Fruit fly (Drosophila melanogaster) whole organism, embryonic: ENCODE measurements around the gene Ten-m.

ENCODE experiments used
- Antp ChIP-seq: fragments of 200-800 bp; sonication (Bioruptor generic); optimal IDR thresholded peaks from 3 replicates; lab custom pipeline; 2016; ENCODE audit warnings: missing biosample characterization, missing genetic modification characterization
- CG10147 ChIP-seq: fragments of 200-800 bp; sonication (Bioruptor generic); optimal IDR thresholded peaks from 2 replicates; lab custom pipeline; 2019; ENCODE audit warnings: missing biosample characterization, mild to moderate bottlenecking, missing genetic modification characterization, moderate library complexity
- CG10366 ChIP-seq: fragments of 200-800 bp; sonication (Bioruptor generic); IDR thresholded peaks from 2 replicates; pipeline ENCODE4 v1.3.6; 2022; ENCODE audit warnings: missing biosample characterization, missing genetic modification characterization
- CG11247 ChIP-seq: fragments of 200-800 bp; sonication (Bioruptor generic); IDR thresholded peaks from 2 replicates; pipeline ENCODE4 v1.3.6; 2022; ENCODE audit warnings: missing biosample characterization, missing genetic modification characterization
- CG11696 ChIP-seq: fragments of 200-800 bp; sonication (Bioruptor generic); IDR thresholded peaks from 2 replicates; pipeline ENCODE4 v1.3.6; 2022; ENCODE audit warnings: missing biosample characterization, missing genetic modification characterization
- CG13775 ChIP-seq: fragments of 200-800 bp; sonication (Bioruptor generic); optimal IDR thresholded peaks from 3 replicates; lab custom pipeline; 2017; ENCODE audit warnings: missing biosample characterization, mild to moderate bottlenecking, missing genetic modification characterization
- CG13894 ChIP-seq: fragments of 200-800 bp; sonication (Bioruptor generic); optimal IDR thresholded peaks from 3 replicates; lab custom pipeline; 2018; ENCODE audit warnings: missing biosample characterization, mild to moderate bottlenecking, missing genetic modification characterization, moderate library complexity
- CG15011 ChIP-seq: fragments of 200-800 bp; sonication (Bioruptor generic); optimal IDR thresholded peaks from 3 replicates; lab custom pipeline; 2018; ENCODE audit warnings: missing biosample characterization, mild to moderate bottlenecking, missing genetic modification characterization
- CG17186 ChIP-seq: fragments of 200-800 bp; sonication (Bioruptor generic); optimal IDR thresholded peaks from 3 replicates; lab custom pipeline; 2017; ENCODE audit warnings: missing biosample characterization, missing genetic modification reagents, missing genetic modification characterization
- CG1792 ChIP-seq: fragments of 200-800 bp; sonication (Bioruptor generic); optimal IDR thresholded peaks from 2 replicates; lab custom pipeline; 2016; ENCODE audit warnings: missing biosample characterization, missing genetic modification characterization
- CG31441 ChIP-seq: fragments of 200-800 bp; sonication (Bioruptor generic); IDR thresholded peaks from 2 replicates; pipeline ENCODE4 v1.3.6; 2022; ENCODE audit warnings: missing biosample characterization, missing genetic modification characterization
- CG43689 ChIP-seq: fragments of 200-800 bp; sonication (Bioruptor generic); IDR thresholded peaks from 2 replicates; pipeline ENCODE4 v1.3.6; 2022; ENCODE audit warnings: missing biosample characterization, missing genetic modification characterization
- CG5180 ChIP-seq: fragments of 200-800 bp; sonication (Bioruptor generic); optimal IDR thresholded peaks from 3 replicates; lab custom pipeline; 2017; ENCODE audit warnings: missing biosample characterization, missing genetic modification characterization, mild to moderate bottlenecking, moderate library complexity, missing genetic modification reagents
- CG5953 ChIP-seq: fragments of 200-800 bp; sonication (Bioruptor generic); IDR thresholded peaks from 2 replicates; pipeline ENCODE4 v1.3.6; 2022; ENCODE audit warnings: missing biosample characterization, missing genetic modification characterization
- CG6175 ChIP-seq: fragments of 200-800 bp; sonication (Bioruptor generic); IDR thresholded peaks from 3 replicates; pipeline ENCODE4 v1.3.6; 2022; ENCODE audit warnings: missing biosample characterization, missing genetic modification characterization
- CG6272 ChIP-seq: fragments of 200-800 bp; sonication (Bioruptor generic); IDR thresholded peaks from 2 replicates; pipeline ENCODE4 v1.3.6; 2022; ENCODE audit warnings: missing biosample characterization, missing genetic modification characterization
- CG8359 ChIP-seq: fragments of 200-800 bp; sonication (Bioruptor generic); optimal IDR thresholded peaks from 2 replicates; lab custom pipeline; 2017; ENCODE audit warnings: missing biosample characterization, mild to moderate bottlenecking, missing genetic modification characterization, borderline replicate concordance
- CTCF ChIP-seq: fragments of 200-800 bp; sonication (Bioruptor generic); optimal IDR thresholded peaks from 2 replicates; lab custom pipeline; 2017; ENCODE audit warnings: missing biosample characterization, mild to moderate bottlenecking, missing genetic modification characterization, moderate library complexity
- D19A ChIP-seq: fragments of 200-800 bp; optimal IDR thresholded peaks from 3 replicates; lab custom pipeline; 2019; ENCODE audit warnings: missing biosample characterization, mild to moderate bottlenecking, missing genetic modification characterization, moderate library complexity
- Med ChIP-seq: fragments of 200-800 bp; sonication (Bioruptor generic); peaks from one replicate; lab custom pipeline; 2016; ENCODE audit warnings: missing biosample characterization, missing genetic modification characterization, mild to moderate bottlenecking, inconsistent platforms, moderate library complexity
- Mrtf ChIP-seq: fragments of 200-800 bp; sonication (Bioruptor generic); IDR thresholded peaks from 3 replicates; pipeline ENCODE4 v1.3.6; 2022; ENCODE audit warnings: missing biosample characterization, missing genetic modification characterization
- Pdp1 ChIP-seq, 2 experiments: fragments of 200-800 bp; sonication (Bioruptor generic); optimal IDR thresholded peaks; 3 replicates each; lab custom pipeline; 2016; ENCODE audit warnings: missing biosample characterization in 2 of 2, missing genetic modification characterization in 2 of 2, mild to moderate bottlenecking in 1 of 2, moderate library complexity in 1 of 2
- Scr ChIP-seq: fragments of 200-800 bp; sonication (Bioruptor generic); IDR thresholded peaks from 2 replicates; pipeline ENCODE4 v1.3.6; 2022; ENCODE audit warnings: missing biosample characterization, missing genetic modification characterization; ENCODE audit not compliant: partially characterized antibody
- Sin3A ChIP-seq: fragments of >200 bp; optimal IDR thresholded peaks from 2 replicates; lab custom pipeline; 2018
- aop ChIP-seq: fragments of 200-800 bp; sonication (Bioruptor generic); IDR thresholded peaks from 2 replicates; pipeline ENCODE4 v1.3.6; 2022; ENCODE audit warnings: missing biosample characterization, missing genetic modification characterization
- ase ChIP-seq: fragments of 200-800 bp; sonication (Bioruptor generic); IDR thresholded peaks from 3 replicates; pipeline ENCODE4 v1.3.6; 2022; ENCODE audit warnings: missing biosample characterization, missing genetic modification characterization
- chif ChIP-seq, 2 experiments: fragments of 200-800 bp; sonication (Bioruptor generic); optimal IDR thresholded peaks; 3 replicates each; lab custom pipeline; 2016; ENCODE audit warnings: missing biosample characterization in 2 of 2, missing genetic modification characterization in 2 of 2
- chn ChIP-seq: fragments of 200-800 bp; sonication (Bioruptor generic); optimal IDR thresholded peaks from 2 replicates; lab custom pipeline; 2016; ENCODE audit warnings: missing biosample characterization, missing genetic modification characterization
- ci ChIP-seq: fragments of 200-800 bp; sonication (Bioruptor generic); IDR thresholded peaks from 3 replicates; pipeline ENCODE4 v1.3.6; 2022; ENCODE audit warnings: missing biosample characterization, missing genetic modification characterization
- crc ChIP-seq: fragments of 200-800 bp; sonication (Bioruptor generic); optimal IDR thresholded peaks from 2 replicates; lab custom pipeline; 2016; ENCODE audit warnings: missing biosample characterization, missing genetic modification characterization
- dpn ChIP-seq, 2 experiments: fragments of 200-800 bp; sonication (Bioruptor generic); optimal IDR thresholded peaks; 3 replicates each; lab custom pipeline; 2016; ENCODE audit warnings: missing biosample characterization in 2 of 2, missing genetic modification characterization in 2 of 2
- ftz-f1 ChIP-seq: fragments of 200-800 bp; sonication (Bioruptor generic); optimal IDR thresholded peaks from 2 replicates; lab custom pipeline; 2016; ENCODE audit warnings: missing biosample characterization, missing genetic modification characterization
- hb ChIP-seq: fragments of 200-800 bp; sonication (Bioruptor generic); IDR thresholded peaks from 3 replicates; pipeline ENCODE4 v1.3.6; 2022; ENCODE audit warnings: missing biosample characterization, missing genetic modification characterization; ENCODE audit not compliant: partially characterized antibody
- kay ChIP-seq: fragments of 200-800 bp; sonication (Bioruptor generic); optimal IDR thresholded peaks from 2 replicates; lab custom pipeline; 2016; ENCODE audit warnings: missing biosample characterization, missing genetic modification characterization
- maf-S ChIP-seq: fragments of 200-800 bp; sonication (Bioruptor generic); optimal IDR thresholded peaks from 2 replicates; lab custom pipeline; 2016; ENCODE audit warnings: missing biosample characterization, missing genetic modification characterization
- nau ChIP-seq: fragments of 200-800 bp; sonication (Bioruptor generic); optimal IDR thresholded peaks from 3 replicates; lab custom pipeline; 2017; ENCODE audit warnings: missing biosample characterization, mild to moderate bottlenecking, missing genetic modification characterization, missing genetic modification reagents
- nom ChIP-seq: fragments of 200-800 bp; sonication (Bioruptor generic); optimal IDR thresholded peaks from 2 replicates; lab custom pipeline; 2017; ENCODE audit warnings: missing biosample characterization, missing genetic modification characterization, mild to moderate bottlenecking, moderate library complexity, missing genetic modification reagents
- oc ChIP-seq: fragments of 200-800 bp; sonication (Bioruptor generic); optimal IDR thresholded peaks from 2 replicates; lab custom pipeline; 2018; ENCODE audit warnings: missing biosample characterization, mild to moderate bottlenecking, missing genetic modification characterization, moderate library complexity
- onecut ChIP-seq: fragments of 200-800 bp; sonication (Bioruptor generic); IDR thresholded peaks from 2 replicates; pipeline ENCODE4 v1.3.6; 2022; ENCODE audit warnings: missing biosample characterization, missing genetic modification characterization
- pros ChIP-seq: fragments of 200-800 bp; sonication (Bioruptor generic); optimal IDR thresholded peaks from 3 replicates; lab custom pipeline; 2019; ENCODE audit warnings: missing biosample characterization, mild to moderate bottlenecking, missing genetic modification characterization, moderate library complexity
- psq ChIP-seq: fragments of 200-800 bp; sonication (Bioruptor generic); optimal IDR thresholded peaks from 2 replicates; lab custom pipeline; 2017; ENCODE audit warnings: missing biosample characterization, missing genetic modification characterization
- pum ChIP-seq: fragments of 200-800 bp; sonication (Bioruptor generic); optimal IDR thresholded peaks from 2 replicates; lab custom pipeline; 2016; ENCODE audit warnings: missing biosample characterization, missing genetic modification characterization
- ro ChIP-seq: fragments of 200-800 bp; sonication (Bioruptor generic); IDR thresholded peaks from 2 replicates; pipeline ENCODE4 v1.3.6; 2022; ENCODE audit warnings: missing biosample characterization, missing genetic modification characterization
- sd ChIP-seq: fragments of 200-800 bp; sonication (Bioruptor generic); optimal IDR thresholded peaks from 3 replicates; lab custom pipeline; 2018; ENCODE audit warnings: missing biosample characterization, mild to moderate bottlenecking, missing genetic modification characterization, moderate library complexity
- slou ChIP-seq: fragments of 200-800 bp; sonication (Bioruptor generic); optimal IDR thresholded peaks from 3 replicates; lab custom pipeline; 2016; ENCODE audit warnings: missing biosample characterization, missing genetic modification characterization
- so ChIP-seq: fragments of 200-800 bp; sonication (Bioruptor generic); IDR thresholded peaks from 3 replicates; pipeline ENCODE4 v1.3.6; 2022; ENCODE audit warnings: missing biosample characterization, missing genetic modification characterization
- tgo ChIP-seq: fragments of 200-800 bp; sonication (Bioruptor generic); IDR thresholded peaks from 3 replicates; pipeline ENCODE4 v1.3.6; 2022; ENCODE audit warnings: missing biosample characterization, missing genetic modification characterization
- tin ChIP-seq: fragments of 200-800 bp; sonication (Bioruptor generic); optimal IDR thresholded peaks from 3 replicates; lab custom pipeline; 2016; ENCODE audit warnings: missing biosample characterization, missing genetic modification characterization
- unc-4 ChIP-seq: fragments of 200-800 bp; sonication (Bioruptor generic); IDR thresholded peaks from 2 replicates; pipeline ENCODE4 v1.3.6; 2022; ENCODE audit warnings: missing biosample characterization, missing genetic modification characterization; ENCODE audit not compliant: partially characterized antibody
- vvl ChIP-seq: fragments of 200-800 bp; sonication (Bioruptor generic); IDR thresholded peaks from 2 replicates; pipeline ENCODE4 v1.3.6; 2022; ENCODE audit warnings: missing biosample characterization, missing genetic modification characterization

Gene Ten-m

dm6 chr3L:22407590-22408485, at the start of gene Ten-m (continued):
- TF ChIP-seq pros = peak; percentile 69
- TF ChIP-seq so (GFP tag; lab: Robert Waterston, UW) = peak; percentile 25; the same call in 1 of the 3 replicates
- TF ChIP-seq maf-S (GFP tag; lab: Kevin White, UChicago) = no peak
- peak; percentile 81 for TF ChIP-seq CG13894 (tag; lab: Kevin White, UChicago)
- no peak for TF ChIP-seq CTCF (GFP tag; lab: Kevin White, UChicago)
- TF ChIP-seq CG11247 (GFP tag; lab: Robert Waterston, UW) = no peak
- no peak for TF ChIP-seq aop (GFP tag; lab: Robert Waterston, UW)
- peak; percentile 87 for TF ChIP-seq Med (GFP tag; lab: Kevin White, UChicago)
- TF ChIP-seq kay = no peak
- no peak for TF ChIP-seq Sin3A (lab: Kevin White, UChicago)
- no peak for TF ChIP-seq psq
- TF ChIP-seq CG10366 = no peak
- TF ChIP-seq CG13775 (GFP tag; lab: Kevin White, UChicago) = peak; percentile 32
- no peak for TF ChIP-seq CG6272
- TF ChIP-seq onecut (GFP tag; lab: Robert Waterston, UW) = peak; percentile 26; the same call in 1 of the 2 replicates
- TF ChIP-seq oc = peak; percentile 25
- TF ChIP-seq Antp (GFP tag; lab: Kevin White, UChicago) = no peak
- no peak for TF ChIP-seq Mrtf (GFP tag; lab: Robert Waterston, UW)
- TF ChIP-seq ase (GFP tag; lab: Robert Waterston, UW) = no peak
- no peak for TF ChIP-seq CG8359 (GFP tag; lab: Kevin White, UChicago)
- peak; percentile 56 for TF ChIP-seq D19A (tag; lab: Kevin White, UChicago)
- TF ChIP-seq chn = no peak
- peak; percentile 82 for TF ChIP-seq ftz-f1 (GFP tag; lab: Kevin White, UChicago)
- TF ChIP-seq sd (tag; lab: Kevin White, UChicago) = peak; percentile 77
- peak; percentile 50 for TF ChIP-seq nau (GFP tag; lab: Kevin White, UChicago)
- TF ChIP-seq pum = no peak
- TF ChIP-seq CG17186 (GFP tag; lab: Kevin White, UChicago) = no peak
- TF ChIP-seq CG15011 (GFP tag; lab: Kevin White, UChicago) = no peak
- no peak for TF ChIP-seq CG11696 (GFP tag; lab: Robert Waterston, UW)
- peak; percentile 26; the same call in 1 of the 2 replicates for TF ChIP-seq unc-4 (GFP tag; lab: Robert Waterston, UW)
- peak; percentile 60; the same call in 1 of the 2 replicates for TF ChIP-seq CG31441
- TF ChIP-seq nom (GFP tag; lab: Kevin White, UChicago) = peak; percentile 71
- TF ChIP-seq CG10147 (GFP tag; lab: Kevin White, UChicago) = peak; percentile 47
- no peak for TF ChIP-seq ro (GFP tag; lab: Robert Waterston, UW)
- no peak for TF ChIP-seq slou
- TF ChIP-seq tgo (GFP tag; lab: Robert Waterston, UW) = no peak
- TF ChIP-seq CG5953 (GFP tag; lab: Robert Waterston, UW) = no peak
- 0 out of 2 replicates have a peak, but pooled peaks have one; percentile 32 for TF ChIP-seq vvl (GFP tag; lab: Robert Waterston, UW)
- no peak for TF ChIP-seq CG43689 (GFP tag; lab: Robert Waterston, UW)
- TF ChIP-seq dpn (GFP tag; optimal IDR thresholded peaks at IDR 0.05; lab: Kevin White, UChicago) = no peak
- no peak for TF ChIP-seq hb (GFP tag; lab: Robert Waterston, UW)
- TF ChIP-seq Scr = peak; percentile 13; the same call in 1 of the 2 replicates
- TF ChIP-seq tin (GFP tag; lab: Kevin White, UChicago) = no peak
- peak; percentile 56 for TF ChIP-seq CG5180 (GFP tag; lab: Kevin White, UChicago)
- TF ChIP-seq CG1792 (GFP tag; lab: Kevin White, UChicago) = no peak
- no peak for TF ChIP-seq Pdp1 (GFP tag; optimal IDR thresholded peaks at IDR 0.05; lab: Kevin White, UChicago)
- peak; percentile 76 for TF ChIP-seq ci
- no peak for TF ChIP-seq crc (GFP tag; lab: Kevin White, UChicago)
- no peak for TF ChIP-seq chif (GFP tag; optimal IDR thresholded peaks at IDR 0.05; lab: Kevin White, UChicago)
- peak; percentile 43; the same call in 1 of the 3 replicates for TF ChIP-seq CG6175 (GFP tag; lab: Robert Waterston, UW)
